Fruit fly (Drosophila melanogaster) whole organism, embryonic: ENCODE results near the gene CG9030.

ENCODE experiments used
- Bgb ChIP-seq: fragments of 200-800 bp; sonication (Bioruptor generic); IDR thresholded peaks from 2 replicates; pipeline ENCODE4 v1.3.6; 2022; ENCODE audit warnings: missing biosample characterization, missing genetic modification characterization; ENCODE audit not compliant: partially characterized antibody
- CG10147 ChIP-seq: fragments of 200-800 bp; sonication (Bioruptor generic); optimal IDR thresholded peaks from 2 replicates; lab custom pipeline; 2019; ENCODE audit warnings: missing biosample characterization, mild to moderate bottlenecking, missing genetic modification characterization, moderate library complexity
- CG10431 ChIP-seq: fragments of 200-800 bp; sonication (Bioruptor generic); optimal IDR thresholded peaks from 3 replicates; lab custom pipeline; 2018; ENCODE audit warnings: missing biosample characterization, mild to moderate bottlenecking, missing genetic modification characterization
- CG11247 ChIP-seq: fragments of 200-800 bp; sonication (Bioruptor generic); IDR thresholded peaks from 2 replicates; pipeline ENCODE4 v1.3.6; 2022; ENCODE audit warnings: missing biosample characterization, missing genetic modification characterization
- CG11456 ChIP-seq: fragments of 200-800 bp; sonication (Bioruptor generic); IDR thresholded peaks from 3 replicates; pipeline ENCODE4 v1.3.6; 2022; ENCODE audit warnings: missing biosample characterization, missing genetic modification characterization
- CG11695 ChIP-seq: fragments of 200-800 bp; sonication (Bioruptor generic); IDR thresholded peaks from 3 replicates; pipeline ENCODE4 v1.3.6; 2022; ENCODE audit warnings: missing biosample characterization, missing genetic modification characterization
- CG1233 ChIP-seq: fragments of 200-800 bp; sonication (Bioruptor generic); optimal IDR thresholded peaks from 4 replicates; lab custom pipeline; 2018; ENCODE audit warnings: missing biosample characterization, mild to moderate bottlenecking, missing genetic modification characterization
- CG12659 ChIP-seq: fragments of 200-800 bp; sonication (Bioruptor generic); optimal IDR thresholded peaks from 3 replicates; lab custom pipeline; 2017; ENCODE audit warnings: mild to moderate bottlenecking, missing biosample characterization, missing genetic modification reagents, missing genetic modification characterization
- CG13296 ChIP-seq: fragments of 200-800 bp; sonication (Bioruptor generic); optimal IDR thresholded peaks from 3 replicates; lab custom pipeline; 2018; ENCODE audit warnings: missing biosample characterization, mild to moderate bottlenecking, missing genetic modification characterization
- CG14014 ChIP-seq: fragments of 200-800 bp; sonication (Bioruptor generic); IDR thresholded peaks from 2 replicates; pipeline ENCODE4 v1.3.6; 2022; ENCODE audit warnings: missing biosample characterization, missing genetic modification characterization
- CG14050 ChIP-seq: fragments of 200-800 bp; sonication (Bioruptor generic); IDR thresholded peaks from 3 replicates; pipeline ENCODE4 v1.3.6; 2022; ENCODE audit warnings: missing biosample characterization, missing genetic modification characterization
- CG15479 ChIP-seq: fragments of 200-800 bp; sonication (Bioruptor generic); optimal IDR thresholded peaks from 3 replicates; lab custom pipeline; 2019; ENCODE audit warnings: missing biosample characterization, mild to moderate bottlenecking, missing genetic modification characterization, moderate library complexity
- CG17361 ChIP-seq: fragments of 200-800 bp; sonication (Bioruptor generic); IDR thresholded peaks from 3 replicates; pipeline ENCODE4 v1.3.6; 2022; ENCODE audit warnings: missing biosample characterization, missing genetic modification characterization
- CG18599 ChIP-seq: fragments of 200-800 bp; sonication (Bioruptor generic); optimal IDR thresholded peaks from 3 replicates; lab custom pipeline; 2017; ENCODE audit warnings: missing biosample characterization, missing genetic modification characterization, mild to moderate bottlenecking, moderate library complexity, missing genetic modification reagents
- CG18764 ChIP-seq: fragments of 200-800 bp; sonication (Bioruptor generic); optimal IDR thresholded peaks from 3 replicates; lab custom pipeline; 2016; ENCODE audit warnings: missing biosample characterization, missing genetic modification characterization
- CG2202 ChIP-seq: fragments of 200-800 bp; sonication (Bioruptor generic); optimal IDR thresholded peaks from 2 replicates; lab custom pipeline; 2018; ENCODE audit warnings: missing biosample characterization, mild to moderate bottlenecking, missing genetic modification characterization
- CG2678 ChIP-seq: fragments of 200-800 bp; sonication (Bioruptor generic); optimal IDR thresholded peaks from 3 replicates; lab custom pipeline; 2019; ENCODE audit warnings: missing biosample characterization, mild to moderate bottlenecking, missing genetic modification characterization, moderate library complexity
- CG2875 ChIP-seq: fragments of 200-800 bp; sonication (Bioruptor generic); optimal IDR thresholded peaks from 2 replicates; lab custom pipeline; 2017; ENCODE audit warnings: missing biosample characterization, mild to moderate bottlenecking, missing genetic modification characterization, missing genetic modification reagents
- CG3847 ChIP-seq: fragments of 200-800 bp; sonication (Bioruptor generic); IDR thresholded peaks from 2 replicates; pipeline ENCODE4 v1.3.6; 2022; ENCODE audit warnings: missing biosample characterization, missing genetic modification characterization
- CG7271 ChIP-seq: fragments of 200-800 bp; sonication (Bioruptor generic); optimal IDR thresholded peaks from 2 replicates; lab custom pipeline; 2018; ENCODE audit warnings: missing biosample characterization, mild to moderate bottlenecking, missing genetic modification characterization, moderate library complexity
- CG7839 ChIP-seq: fragments of 200-800 bp; sonication (Bioruptor generic); optimal IDR thresholded peaks from 3 replicates; lab custom pipeline; 2018; ENCODE audit warnings: missing biosample characterization, mild to moderate bottlenecking, missing genetic modification characterization, moderate library complexity
- CG7987 ChIP-seq: fragments of 200-800 bp; sonication (Bioruptor generic); optimal IDR thresholded peaks from 2 replicates; lab custom pipeline; 2018; ENCODE audit warnings: missing biosample characterization, mild to moderate bottlenecking, missing genetic modification characterization, moderate library complexity
- CG8281 ChIP-seq: fragments of 200-800 bp; sonication (Bioruptor generic); optimal IDR thresholded peaks from 2 replicates; lab custom pipeline; 2018; ENCODE audit warnings: missing biosample characterization, mild to moderate bottlenecking, missing genetic modification characterization, moderate library complexity
- CG9215 ChIP-seq: fragments of 200-800 bp; sonication (Bioruptor generic); IDR thresholded peaks from 2 replicates; pipeline ENCODE4 v1.3.6; 2022; ENCODE audit warnings: missing biosample characterization, missing genetic modification characterization
- Deaf1 ChIP-seq: fragments of 200-800 bp; optimal IDR thresholded peaks from 3 replicates; lab custom pipeline; 2019; ENCODE audit warnings: missing biosample characterization, mild to moderate bottlenecking, missing genetic modification characterization, moderate library complexity
- Dll ChIP-seq: fragments of 200-800 bp; sonication (Bioruptor generic); IDR thresholded peaks from 4 replicates; pipeline ENCODE4 v1.3.6; 2022; ENCODE audit warnings: missing biosample characterization, missing genetic modification characterization; ENCODE audit not compliant: partially characterized antibody
- Doc2 ChIP-seq: fragments of 200-800 bp; sonication (Bioruptor generic); IDR thresholded peaks from 2 replicates; pipeline ENCODE4 v1.3.6; 2022; ENCODE audit warnings: missing biosample characterization, missing genetic modification characterization
- Doc3 ChIP-seq: fragments of 200-800 bp; sonication (Bioruptor generic); IDR thresholded peaks from 3 replicates; pipeline ENCODE4 v1.3.6; 2022; ENCODE audit warnings: missing biosample characterization, missing genetic modification characterization; ENCODE audit not compliant: partially characterized antibody
- Eip74EF ChIP-seq, 2 experiments: fragments of 200-800 bp in 1 of 2; fragments of >200 bp in 1 of 2; sonication (Bioruptor generic) in 1 of 2; optimal IDR thresholded peaks; 2 replicates each; lab custom pipeline; 2017 to 2019; ENCODE audit warnings: missing biosample characterization in 2 of 2, missing genetic modification characterization in 2 of 2, mild to moderate bottlenecking in 1 of 2, moderate library complexity in 1 of 2
- Elba2 ChIP-seq: fragments of 200-800 bp; sonication (Bioruptor generic); optimal IDR thresholded peaks from 3 replicates; lab custom pipeline; 2016; ENCODE audit warnings: missing biosample characterization, missing genetic modification characterization
- HHEX ChIP-seq: fragments of 200-800 bp; sonication (Bioruptor generic); optimal IDR thresholded peaks from 3 replicates; lab custom pipeline; 2017; ENCODE audit warnings: missing biosample characterization, mild to moderate bottlenecking, missing genetic modification characterization, missing genetic modification reagents
- HLH3B ChIP-seq: fragments of 200-800 bp; sonication (Bioruptor generic); IDR thresholded peaks from 2 replicates; pipeline ENCODE4 v1.3.6; 2022; ENCODE audit warnings: missing biosample characterization, missing genetic modification characterization
- Hmr ChIP-seq: fragments of 200-800 bp; sonication (Bioruptor generic); optimal IDR thresholded peaks from 3 replicates; lab custom pipeline; 2017; ENCODE audit warnings: mild to moderate bottlenecking, missing biosample characterization, missing genetic modification reagents, missing genetic modification characterization
- MBD-R2 ChIP-seq: fragments of 200-800 bp; sonication (Bioruptor generic); IDR thresholded peaks from 2 replicates; pipeline ENCODE4 v1.3.6; 2022; ENCODE audit warnings: missing biosample characterization, missing genetic modification characterization
- MTF-1 ChIP-seq: fragments of 200-800 bp; sonication (Bioruptor generic); optimal IDR thresholded peaks from 2 replicates; lab custom pipeline; 2018; ENCODE audit warnings: missing biosample characterization, mild to moderate bottlenecking, missing genetic modification characterization, borderline replicate concordance
- Nf-YC ChIP-seq: fragments of 200-800 bp; optimal IDR thresholded peaks from 3 replicates; lab custom pipeline; 2019; ENCODE audit warnings: missing biosample characterization, mild to moderate bottlenecking, missing genetic modification characterization, moderate library complexity
- ac ChIP-seq: fragments of 200-800 bp; sonication (Bioruptor generic); optimal IDR thresholded peaks from 3 replicates; lab custom pipeline; 2017; ENCODE audit warnings: missing biosample characterization, mild to moderate bottlenecking, missing genetic modification characterization
- ase ChIP-seq: fragments of 200-800 bp; sonication (Bioruptor generic); IDR thresholded peaks from 3 replicates; pipeline ENCODE4 v1.3.6; 2022; ENCODE audit warnings: missing biosample characterization, missing genetic modification characterization
- eyg ChIP-seq: fragments of 200-800 bp; sonication (Bioruptor generic); optimal IDR thresholded peaks from 3 replicates; lab custom pipeline; 2016; ENCODE audit warnings: missing biosample characterization, missing genetic modification characterization
- grn ChIP-seq: fragments of 200-800 bp; sonication (Bioruptor generic); optimal IDR thresholded peaks from 3 replicates; lab custom pipeline; 2017; ENCODE audit warnings: missing biosample characterization, missing genetic modification characterization
- gsb ChIP-seq: fragments of 200-800 bp; sonication (Bioruptor generic); IDR thresholded peaks from 2 replicates; pipeline ENCODE4 v1.3.6; 2022; ENCODE audit warnings: missing biosample characterization, missing genetic modification characterization
- kay ChIP-seq: fragments of 200-800 bp; sonication (Bioruptor generic); optimal IDR thresholded peaks from 2 replicates; lab custom pipeline; 2016; ENCODE audit warnings: missing biosample characterization, missing genetic modification characterization
- nom ChIP-seq: fragments of 200-800 bp; sonication (Bioruptor generic); optimal IDR thresholded peaks from 2 replicates; lab custom pipeline; 2017; ENCODE audit warnings: missing biosample characterization, missing genetic modification characterization, mild to moderate bottlenecking, moderate library complexity, missing genetic modification reagents
- onecut ChIP-seq: fragments of 200-800 bp; sonication (Bioruptor generic); IDR thresholded peaks from 2 replicates; pipeline ENCODE4 v1.3.6; 2022; ENCODE audit warnings: missing biosample characterization, missing genetic modification characterization
- pnt ChIP-seq: fragments of 200-800 bp; sonication (Bioruptor generic); optimal IDR thresholded peaks from 3 replicates; lab custom pipeline; 2016; ENCODE audit warnings: missing biosample characterization, missing genetic modification characterization
- sr ChIP-seq: fragments of 200-800 bp; sonication (Bioruptor generic); IDR thresholded peaks from 3 replicates; pipeline ENCODE4 v1.3.6; 2022; ENCODE audit warnings: missing biosample characterization, missing genetic modification characterization
- toy ChIP-seq: fragments of 200-800 bp; sonication (Bioruptor generic); IDR thresholded peaks from 2 replicates; pipeline ENCODE4 v1.3.6; 2022; ENCODE audit warnings: missing biosample characterization, missing genetic modification characterization
- ttk ChIP-seq: fragments of 200-800 bp; sonication (Bioruptor generic); IDR thresholded peaks from 2 replicates; pipeline ENCODE4 v2.1.2; 2022; ENCODE audit warnings: missing biosample characterization, missing genetic modification characterization
- wdn ChIP-seq: fragments of 200-800 bp; sonication (Bioruptor generic); IDR thresholded peaks from 2 replicates; pipeline ENCODE4 v1.3.6; 2022; ENCODE audit warnings: missing biosample characterization, missing genetic modification characterization

CG9030 gene

DNA sequence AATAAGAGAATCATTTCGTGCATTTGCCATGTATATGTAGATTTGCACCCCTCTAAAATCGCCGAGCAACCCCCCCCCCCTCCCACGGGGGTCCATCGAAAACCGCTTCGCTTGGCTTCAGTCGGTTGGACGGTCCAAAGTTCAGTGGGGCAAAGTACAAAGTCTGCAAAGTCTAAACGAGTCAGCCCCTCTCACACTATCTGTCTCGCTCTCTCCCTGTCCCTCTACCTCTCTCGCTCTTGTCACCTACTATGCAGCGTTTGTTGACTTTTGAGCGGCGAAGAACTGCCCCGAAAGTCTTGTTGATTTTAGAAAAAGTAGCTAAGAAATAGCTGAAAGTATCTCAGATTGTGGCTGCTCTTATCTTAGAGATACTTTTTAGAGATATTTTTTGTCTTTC lies 7.5 kb downstream of the CG9030 start (continued):
- TF ChIP-seq CG9215 (GFP tag; lab: Robert Waterston, UW) (no peak), CG2678 (peak; percentile 57), Doc2 (GFP tag; lab: Robert Waterston, UW) (no peak), Doc3 (0 out of 3 replicates have a peak, but pooled peaks have one; percentile 7), CG2875 (GFP tag; lab: Kevin White, UChicago) (peak; percentile 21), ac (GFP tag; lab: Kevin White, UChicago) (peak; percentile 14), ttk (peak; percentile 45; the same call in 1 of the 2 replicates), nom (peak; percentile 100), toy (GFP tag; lab: Robert Waterston, UW) (peak; percentile 41; the same call in 1 of the 2 replicates), CG7839 (tag; lab: Kevin White, UChicago) (peak; percentile 41), CG11695 (GFP tag; lab: Robert Waterston, UW) (peak; percentile 35; the same call in 1 of the 3 replicates), grn (GFP tag; lab: Kevin White, UChicago) (no peak), kay (GFP tag; lab: Kevin White, UChicago) (peak; percentile 4), CG15479 (no peak), onecut (GFP tag; lab: Robert Waterston, UW) (peak; percentile 58), CG14050 (GFP tag; lab: Robert Waterston, UW) (no peak), pnt (GFP tag; lab: Kevin White, UChicago) (no peak), ase (peak; percentile 65; the same call in 2 of the 3 replicates), wdn (GFP tag; lab: Robert Waterston, UW) (no peak), CG11456 (GFP tag; lab: Robert Waterston, UW) (peak; percentile 55; the same call in 1 of the 3 replicates), MTF-1 (GFP tag; lab: Kevin White, UChicago) (peak; percentile 77), CG10147 (GFP tag; lab: Kevin White, UChicago) (no peak), CG3847 (GFP tag; lab: Robert Waterston, UW) (no peak), CG18599 (peak; percentile 34), CG13296 (GFP tag; lab: Kevin White, UChicago) (peak; percentile 87), Elba2 (no peak), CG14014 (peak; percentile 65; the same call in 1 of the 2 replicates), Hmr (GFP tag; lab: Kevin White, UChicago) (peak; percentile 6), CG7271 (tag; lab: Kevin White, UChicago) (no peak), Eip74EF (GFP tag; optimal IDR thresholded peaks at IDR 0.05; lab: Kevin White, UChicago) (peak in 1 of 2 experiments; percentile 46), Nf-YC (tag; lab: Kevin White, UChicago) (peak; percentile 50), CG1233 (GFP tag; lab: Kevin White, UChicago) (peak; percentile 64), CG11247 (GFP tag; lab: Robert Waterston, UW) (peak; percentile 49), gsb (peak; percentile 64), Deaf1 (tag; lab: Kevin White, UChicago) (no peak), HLH3B (GFP tag; lab: Robert Waterston, UW) (peak; percentile 60; the same call in 1 of the 2 replicates), HHEX (GFP tag; lab: Kevin White, UChicago) (peak; percentile 77), eyg (GFP tag; lab: Kevin White, UChicago) (no peak), MBD-R2 (peak; percentile 11; the same call in 1 of the 2 replicates), sr (GFP tag; lab: Robert Waterston, UW) (peak; percentile 56; the same call in 1 of the 3 replicates), CG8281 (tag; lab: Kevin White, UChicago) (peak; percentile 24), CG17361 (GFP tag; lab: Robert Waterston, UW) (peak; percentile 35; the same call in 1 of the 3 replicates), CG2202 (tag; lab: Kevin White, UChicago) (peak; percentile 13), Dll (GFP tag; lab: Robert Waterston, UW) (no peak), CG18764 (GFP tag; lab: Kevin White, UChicago) (no peak), CG7987 (GFP tag; lab: Kevin White, UChicago) (peak; percentile 62), Bgb (peak; percentile 23; the same call in 1 of the 2 replicates), CG10431 (GFP tag; lab: Kevin White, UChicago) (peak; percentile 60), CG12659 (GFP tag; lab: Kevin White, UChicago) (peak; percentile 33)
